Worm (Caenorhabditis elegans) whole organism, young adult: ENCODE results near the gene Y46G5A.38.

Experiments
- B0035.1 ChIP-seq: sonication (generic microtip); optimal IDR thresholded peaks from 2 replicates; lab custom pipeline; 2016; ENCODE audit warnings: missing genetic modification characterization, mild to moderate bottlenecking, missing compliant biosample characterization, missing genotype, missing genetic modification reagents
- B0336.3 ChIP-seq: fragments of 200-800 bp; sonication (Bioruptor generic); IDR thresholded peaks from 2 replicates; pipeline ENCODE4 v1.3.6; 2022; ENCODE audit warnings: missing genetic modification characterization, missing compliant biosample characterization
- C06A6.2 ChIP-seq: fragments of 200-800 bp; sonication (Bioruptor generic); conservative IDR thresholded peaks from 2 replicates; pipeline ENCODE4 v1.3.6; 2022; ENCODE audit warnings: missing genetic modification characterization, missing compliant biosample characterization
- F10E7.11 ChIP-seq: sonication (generic microtip); optimal IDR thresholded peaks from 2 replicates; lab custom pipeline; 2017; ENCODE audit warnings: mild to moderate bottlenecking, missing genetic modification characterization, moderate library complexity, missing compliant biosample characterization
- F39B2.1 ChIP-seq: fragments of 200-800 bp; sonication (Bioruptor generic); IDR thresholded peaks from 2 replicates; pipeline ENCODE4 v1.3.6; 2022; ENCODE audit warnings: missing genetic modification reagents, missing genetic modification characterization, missing compliant biosample characterization
- K11D2.4 ChIP-seq: fragments of 200-800 bp; sonication (Bioruptor generic); IDR thresholded peaks from 2 replicates; pipeline ENCODE4 v1.3.6; 2022; ENCODE audit warnings: missing genetic modification reagents, missing genetic modification characterization, missing compliant biosample characterization
- Y53G8AR.9 ChIP-seq: fragments of 200-800 bp; sonication (Bioruptor generic); conservative IDR thresholded peaks from 2 replicates; pipeline ENCODE4 v1.3.6; 2022; ENCODE audit warnings: missing genetic modification reagents, missing genetic modification characterization, missing compliant biosample characterization
- Y67H2A.10 ChIP-seq: fragments of 200-800 bp; sonication (Bioruptor generic); conservative IDR thresholded peaks from 2 replicates; pipeline ENCODE4 v1.3.6; 2022; ENCODE audit warnings: missing genetic modification reagents, missing genetic modification characterization, missing compliant biosample characterization
- Y79H2A.3 ChIP-seq: fragments of 200-800 bp; sonication (Bioruptor generic); conservative IDR thresholded peaks from 2 replicates; pipeline ENCODE4 v1.3.6; 2022; ENCODE audit warnings: missing genetic modification reagents, missing genetic modification characterization, missing compliant biosample characterization
- Y95B8A.8 ChIP-seq: fragments of 200-800 bp; sonication (Bioruptor generic); IDR thresholded peaks from 2 replicates; pipeline ENCODE4 v1.3.6; 2022; ENCODE audit warnings: missing genetic modification reagents, missing genetic modification characterization, missing compliant biosample characterization
- ZK185.1 ChIP-seq: sonication (generic microtip); optimal IDR thresholded peaks from 2 replicates; lab custom pipeline; 2016; ENCODE audit warnings: mild to moderate bottlenecking, missing genetic modification characterization, missing compliant biosample characterization; ENCODE audit not compliant: poor library complexity, severe bottlenecking
- akir-1 ChIP-seq: fragments of 200-800 bp; sonication (Bioruptor generic); optimal IDR thresholded peaks from 2 replicates; lab custom pipeline; 2018; ENCODE audit warnings: mild to moderate bottlenecking, missing genetic modification characterization, moderate library complexity, missing compliant biosample characterization
- ama-1 ChIP-seq, 3 experiments: fragments of 150-350 bp in 1 of 3; sonication (generic microtip) in 2 of 3; optimal IDR thresholded peaks; 2 replicates each; lab custom pipeline; 2014 to 2018; ENCODE audit warnings: missing biosample characterization in 2 of 3, missing genetic modification characterization in 2 of 3, missing genetic modification reagents in 2 of 3
- aptf-2 ChIP-seq: fragments of 200-800 bp; sonication (Bioruptor generic); conservative IDR thresholded peaks from 2 replicates; pipeline ENCODE4 v1.3.6; 2022; ENCODE audit warnings: missing genetic modification reagents, missing genetic modification characterization, missing compliant biosample characterization
- atf-7 ChIP-seq: sonication (generic microtip); optimal IDR thresholded peaks from 2 replicates; lab custom pipeline; 2017; ENCODE audit warnings: mild to moderate bottlenecking, missing genetic modification characterization, missing compliant biosample characterization
- attf-3 ChIP-seq: fragments of 200-800 bp; sonication (Bioruptor generic); conservative IDR thresholded peaks from 2 replicates; pipeline ENCODE4 v1.3.6; 2022; ENCODE audit warnings: missing genetic modification reagents, missing genetic modification characterization, missing compliant biosample characterization
- cebp-1 ChIP-seq, 2 experiments: fragments of 200-800 bp in 1 of 2; sonication (Bioruptor generic) in 1 of 2; sonication (generic microtip) in 1 of 2; IDR thresholded peaks in 1 of 2; optimal IDR thresholded peaks in 1 of 2; 2 replicates each; pipeline versions ENCODE4 v1.3.6 to Lab custom; 2017 to 2022; ENCODE audit warnings: missing compliant biosample characterization in 2 of 2, missing genetic modification characterization in 2 of 2, mild to moderate bottlenecking in 1 of 2, missing genetic modification reagents in 1 of 2, moderate library complexity in 1 of 2
- chd-7 ChIP-seq: sonication (generic microtip); optimal IDR thresholded peaks from 2 replicates; lab custom pipeline; 2016; ENCODE audit warnings: mild to moderate bottlenecking, missing genetic modification characterization, moderate library complexity, missing compliant biosample characterization
- dox-1 ChIP-seq: fragments of 200-800 bp; sonication (Bioruptor generic); IDR thresholded peaks from 2 replicates; pipeline ENCODE4 v1.3.6; 2022; ENCODE audit warnings: missing genetic modification reagents, missing genetic modification characterization, missing compliant biosample characterization
- egl-44 ChIP-seq: fragments of 200-800 bp; sonication (Bioruptor generic); IDR thresholded peaks from 2 replicates; pipeline ENCODE4 v1.3.6; 2022; ENCODE audit warnings: missing genetic modification reagents, missing genetic modification characterization, missing compliant biosample characterization
- gei-17 ChIP-seq: fragments of 200-800 bp; sonication (Bioruptor generic); optimal IDR thresholded peaks from 2 replicates; lab custom pipeline; 2018; ENCODE audit warnings: mild to moderate bottlenecking, missing genetic modification characterization, missing compliant biosample characterization
- let-607 ChIP-seq, 2 experiments: fragments of 200-800 bp in 1 of 2; sonication (Bioruptor generic) in 1 of 2; sonication (generic microtip) in 1 of 2; optimal IDR thresholded peaks; 2 replicates each; lab custom pipeline; 2016 to 2018; ENCODE audit warnings: mild to moderate bottlenecking in 2 of 2, missing compliant biosample characterization in 2 of 2, missing genetic modification characterization in 2 of 2, moderate library complexity in 2 of 2, missing genotype in 1 of 2
- lir-1 ChIP-seq: fragments of 200-800 bp; sonication (Bioruptor generic); conservative IDR thresholded peaks from 2 replicates; pipeline ENCODE4 v1.3.6; 2022; ENCODE audit warnings: missing genetic modification reagents, missing genetic modification characterization, missing compliant biosample characterization
- lsl-1 ChIP-seq: fragments of 200-800 bp; sonication (Bioruptor generic); optimal IDR thresholded peaks from 2 replicates; lab custom pipeline; 2018; ENCODE audit warnings: mild to moderate bottlenecking, missing genetic modification characterization, moderate library complexity, missing compliant biosample characterization
- madf-3 ChIP-seq: fragments of 200-800 bp; sonication (Bioruptor generic); IDR thresholded peaks from 2 replicates; pipeline ENCODE4 v1.3.6; 2022; ENCODE audit warnings: missing genetic modification reagents, missing genetic modification characterization, missing compliant biosample characterization
- madf-6 ChIP-seq: fragments of 200-800 bp; sonication (Bioruptor generic); IDR thresholded peaks from 2 replicates; pipeline ENCODE4 v1.3.6; 2022; ENCODE audit warnings: missing genetic modification reagents, missing genetic modification characterization, missing compliant biosample characterization
- mcd-1 ChIP-seq: fragments of 200-800 bp; sonication (Bioruptor generic); IDR thresholded peaks from 2 replicates; pipeline ENCODE4 v1.3.6; 2022; ENCODE audit warnings: missing genetic modification reagents, missing genetic modification characterization, missing compliant biosample characterization
- mxl-1 ChIP-seq: sonication (generic microtip); optimal IDR thresholded peaks from 2 replicates; lab custom pipeline; 2016; ENCODE audit warnings: missing genetic modification characterization, missing compliant biosample characterization
- nfya-1 ChIP-seq: sonication (generic microtip); optimal IDR thresholded peaks from 2 replicates; lab custom pipeline; 2017; ENCODE audit warnings: antibody characterized with exemption, missing compliant biosample characterization, missing genetic modification characterization, borderline replicate concordance; ENCODE audit not compliant: insufficient read depth
- nhr-120 ChIP-seq: fragments of 200-800 bp; sonication (Bioruptor generic); IDR thresholded peaks from 2 replicates; pipeline ENCODE4 v1.3.6; 2022; ENCODE audit warnings: missing genetic modification characterization, missing compliant biosample characterization
- nhr-80 ChIP-seq: sonication (generic microtip); optimal IDR thresholded peaks from 2 replicates; lab custom pipeline; 2016; ENCODE audit warnings: missing genetic modification characterization, missing compliant biosample characterization
- nhr-90 ChIP-seq: sonication (generic microtip); optimal IDR thresholded peaks from 2 replicates; lab custom pipeline; 2016; ENCODE audit warnings: missing genotype, mild to moderate bottlenecking, missing genetic modification characterization, missing compliant biosample characterization
- pha-4 ChIP-seq: fragments of 150-350 bp; sonication (generic microtip); optimal IDR thresholded peaks from 2 replicates; lab custom pipeline; 2014; ENCODE audit warnings: missing biosample characterization, missing genetic modification reagents, missing genetic modification characterization
- snpc-1.3 ChIP-seq: sonication (generic microtip); optimal IDR thresholded peaks from 2 replicates; lab custom pipeline; 2017; ENCODE audit warnings: missing genetic modification characterization, mild to moderate bottlenecking, missing compliant biosample characterization, antibody characterized with exemption, moderate library complexity, missing genotype, missing genetic modification reagents; ENCODE audit not compliant: insufficient read depth
- sptf-2 ChIP-seq: fragments of 200-800 bp; sonication (Bioruptor generic); optimal IDR thresholded peaks from 2 replicates; lab custom pipeline; 2018; ENCODE audit warnings: mild to moderate bottlenecking, missing genetic modification characterization, missing compliant biosample characterization
- unc-130 ChIP-seq: sonication (generic microtip); optimal IDR thresholded peaks from 2 replicates; lab custom pipeline; 2016; ENCODE audit warnings: missing genetic modification reagents, missing genetic modification characterization, missing compliant biosample characterization
- unc-62 ChIP-seq: fragments of 150-350 bp; optimal IDR thresholded peaks from 2 replicates; lab custom pipeline; 2014; ENCODE audit warnings: missing biosample characterization, missing genetic modification reagents, missing genetic modification characterization
- zfh-2 ChIP-seq: fragments of 200-800 bp; sonication (Bioruptor generic); conservative IDR thresholded peaks from 2 replicates; pipeline ENCODE4 v1.3.6; 2022; ENCODE audit warnings: missing genetic modification reagents, missing genetic modification characterization, missing compliant biosample characterization
- ztf-22 ChIP-seq: fragments of 200-800 bp; sonication (Bioruptor generic); optimal IDR thresholded peaks from 2 replicates; lab custom pipeline; 2018; ENCODE audit warnings: mild to moderate bottlenecking, missing genetic modification characterization, moderate library complexity, missing compliant biosample characterization
- ztf-26 ChIP-seq: sonication (generic microtip); optimal IDR thresholded peaks from 2 replicates; lab custom pipeline; 2017; ENCODE audit warnings: missing genetic modification characterization, missing compliant biosample characterization
- ztf-28 ChIP-seq: fragments of 200-800 bp; sonication (Bioruptor generic); IDR thresholded peaks from 2 replicates; pipeline ENCODE4 v1.3.6; 2022; ENCODE audit warnings: missing genetic modification reagents, missing genetic modification characterization, missing compliant biosample characterization
- ztf-3 ChIP-seq: fragments of 200-800 bp; sonication (Bioruptor generic); optimal IDR thresholded peaks from 2 replicates; lab custom pipeline; 2018; ENCODE audit warnings: mild to moderate bottlenecking, missing genetic modification characterization, missing compliant biosample characterization

Y46G5A.38 gene

DNA sequence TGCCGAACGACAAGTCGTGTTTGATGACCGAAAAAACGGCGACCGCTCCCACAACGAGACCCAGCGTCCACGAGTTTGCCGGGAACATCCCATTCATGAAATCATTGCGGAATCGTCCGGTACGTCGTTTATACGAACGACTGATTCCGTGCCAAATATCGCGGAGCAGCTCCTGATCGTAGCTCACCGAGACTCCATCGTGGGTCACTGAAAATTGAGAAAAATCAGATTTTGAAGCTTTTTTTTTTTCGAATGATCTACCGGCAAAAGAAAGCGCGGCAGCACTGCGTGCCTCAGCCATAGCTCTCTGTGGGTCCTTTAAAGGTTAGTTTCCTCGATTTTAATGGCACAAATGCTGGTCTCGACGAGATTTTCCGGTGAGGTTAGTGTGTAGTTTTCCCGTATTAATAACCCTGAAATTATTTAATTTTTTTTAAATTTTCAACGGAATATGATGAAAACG lies 30.8 kb upstream of the Y46G5A.38 start, which contains the start of gene cpt-1:
Gene cpt-1, minus strand, starts transcription at position 413 of the 463 bp plus-strand sequence.
- TF ChIP-seq lir-1 (GFP tag; lab: Robert Waterston, UW) = no peak
- TF ChIP-seq aptf-2 (GFP tag; lab: Robert Waterston, UW) = no peak
- TF ChIP-seq mcd-1 (GFP tag; lab: Robert Waterston, UW) = peak; percentile 28; the same call in 1 of the 2 replicates
- no peak for TF ChIP-seq attf-3 (GFP tag; lab: Robert Waterston, UW)
- peak; percentile 23 for TF ChIP-seq gei-17 (GFP tag; lab: Kevin White, UChicago)
- no peak for TF ChIP-seq cebp-1 (GFP tag; IDR thresholded peaks at IDR 0.05; lab: Robert Waterston, UW)
- peak; percentile 15 for TF ChIP-seq cebp-1 (tag; optimal IDR thresholded peaks at IDR 0.05; lab: Kevin White, UChicago)
- TF ChIP-seq Y53G8AR.9 (GFP tag; lab: Robert Waterston, UW) = peak; percentile 34
- TF ChIP-seq chd-7 = peak; percentile 4
- 0 out of 2 replicates have a peak, but pooled peaks have one; percentile 19 for TF ChIP-seq zfh-2
- TF ChIP-seq Y79H2A.3 = no peak

DNA sequence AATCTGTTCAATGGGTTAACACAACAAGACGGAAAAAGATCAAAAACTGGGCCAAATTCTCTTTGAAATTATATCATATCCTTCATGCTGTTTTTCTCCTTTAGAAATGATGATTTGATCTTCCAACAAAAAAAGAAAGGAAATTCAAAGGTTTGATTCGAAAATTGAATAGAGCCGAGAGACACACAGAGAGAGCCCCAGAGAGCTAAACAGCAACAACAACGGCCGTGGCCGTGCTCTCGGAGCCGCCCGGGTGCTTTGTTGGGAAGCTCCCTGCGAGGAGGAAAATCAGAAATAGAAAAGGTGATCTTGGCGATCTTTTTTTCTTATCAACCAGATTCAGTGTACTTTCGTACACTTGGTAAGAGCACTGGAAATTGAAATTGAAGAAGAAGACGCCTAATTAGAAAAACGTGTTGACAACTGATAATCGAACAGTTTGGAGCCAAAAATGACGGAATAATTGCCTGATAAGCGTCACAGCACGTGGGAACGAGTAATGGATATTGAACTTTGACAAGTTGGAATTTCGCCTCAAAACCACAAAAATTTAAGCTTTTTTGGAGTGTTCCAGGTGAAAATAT lies 29.5 kb upstream of the Y46G5A.38 start:
- TF ChIP-seq nhr-80 (tag; lab: Kevin White, UChicago) (peak; percentile 65), ama-1 (optimal IDR thresholded peaks at IDR 0.05; lab: Kevin White, UChicago) (peak; percentile 26), ama-1 (GFP tag; optimal IDR thresholded peaks at IDR 0.05; lab: Kevin White, UChicago) (no peak), pha-4 (tag; lab: Kevin White, UChicago) (no peak), nfya-1 (tag; lab: Kevin White, UChicago) (no peak), dox-1 (peak; percentile 40; the same call in 1 of the 2 replicates), ztf-26 (tag; lab: Kevin White, UChicago) (no peak), zfh-2 (peak; percentile 73; the same call in 1 of the 2 replicates), atf-7 (peak; percentile 47), K11D2.4 (no peak), lsl-1 (GFP tag; lab: Kevin White, UChicago) (no peak), lir-1 (GFP tag; lab: Robert Waterston, UW) (no peak), B0336.3 (peak; percentile 55), unc-62 (GFP tag; lab: Kevin White, UChicago) (peak; percentile 42), akir-1 (GFP tag; lab: Kevin White, UChicago) (no peak), mcd-1 (GFP tag; lab: Robert Waterston, UW) (0 out of 2 replicates have a peak, but pooled peaks have one; percentile 5), egl-44 (GFP tag; lab: Robert Waterston, UW) (peak; percentile 31; the same call in 1 of the 2 replicates), ztf-22 (no peak), Y67H2A.10 (GFP tag; lab: Robert Waterston, UW) (no peak)

DNA sequence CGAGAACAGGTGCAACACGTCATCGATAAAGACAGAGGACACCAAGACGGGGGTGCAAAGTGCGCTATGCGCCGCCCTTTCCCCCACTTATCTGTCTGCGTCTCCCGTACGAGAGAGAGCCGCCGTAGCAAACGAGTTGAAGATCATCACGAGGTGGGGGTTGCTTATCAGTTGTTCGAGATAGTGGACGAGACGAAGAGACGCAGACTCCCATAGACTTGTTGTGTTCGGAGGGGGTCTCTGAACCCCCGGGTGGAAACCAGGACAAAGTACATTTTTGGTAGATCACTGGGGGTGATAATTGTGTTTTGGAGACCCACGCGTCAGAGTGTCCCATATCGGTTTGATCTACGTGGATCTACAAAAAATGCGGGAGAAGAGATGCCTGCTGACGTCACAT lies 28.0 kb upstream of the Y46G5A.38 start:
- TF ChIP-seq lir-1 (GFP tag; lab: Robert Waterston, UW) (no peak; the same call in 1 of the 2 replicates), sptf-2 (GFP tag; lab: Kevin White, UChicago) (no peak), Y95B8A.8 (GFP tag; lab: Robert Waterston, UW) (no peak), nhr-90 (peak; percentile 75), ztf-28 (no peak), C06A6.2 (GFP tag; lab: Robert Waterston, UW) (peak; percentile 76), attf-3 (GFP tag; lab: Robert Waterston, UW) (no peak), madf-3 (GFP tag; lab: Robert Waterston, UW) (0 out of 2 replicates have a peak, but pooled peaks have one; percentile 5), mxl-1 (tag; lab: Kevin White, UChicago) (no peak), ZK185.1 (no peak), F39B2.1 (GFP tag; lab: Robert Waterston, UW) (no peak), madf-6 (GFP tag; lab: Robert Waterston, UW) (no peak; the same call in 1 of the 2 replicates), snpc-1.3 (tag; lab: Kevin White, UChicago) (no peak), B0035.1 (tag; lab: Kevin White, UChicago) (no peak), Y67H2A.10 (GFP tag; lab: Robert Waterston, UW) (no peak), let-607 (tag; optimal IDR thresholded peaks at IDR 0.05; lab: Kevin White, UChicago) (peak in 1 of 2 experiments; percentile 72), nhr-120 (GFP tag; lab: Robert Waterston, UW) (no peak), ztf-22 (peak; percentile 86), F10E7.11 (tag; lab: Kevin White, UChicago) (no peak), unc-130 (GFP tag; lab: Kevin White, UChicago) (no peak), ztf-3 (GFP tag; lab: Kevin White, UChicago) (peak; percentile 62)
